In the genomic region with DNA sequence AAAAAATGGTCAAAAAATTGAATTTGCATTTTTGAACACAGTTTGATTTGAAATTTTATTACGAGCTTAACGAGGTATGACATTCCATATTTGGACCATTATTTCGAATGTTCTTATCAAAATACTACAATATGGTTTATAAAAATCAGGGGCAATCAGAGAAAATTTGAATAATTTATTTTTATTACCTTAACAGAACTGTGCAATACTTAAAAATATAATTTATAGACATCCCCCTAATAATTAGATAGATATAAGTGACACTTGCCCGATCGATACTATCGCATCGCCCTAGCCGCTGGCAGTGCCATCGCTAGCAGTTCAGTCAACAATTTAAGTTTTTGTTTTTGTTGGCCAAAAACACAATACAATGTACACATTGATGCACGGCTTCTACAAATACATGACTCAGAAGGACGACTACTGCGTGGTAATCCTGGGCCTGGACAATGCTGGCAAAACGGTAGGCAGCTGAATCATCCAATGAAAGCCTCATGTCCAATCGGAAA, we compare ENCODE assay signal across 1 fruit fly cellular context.
TF ChIP-seq lines count a peak whose summit lies in the region.

A gene (plus strand): TSS at position 295 of the 509 bp plus-strand sequence.

TF ChIP-seq in whole organism, embryonic, 481 proteins besides CTCF, POLR2A, EP300 and RAD21 (continued from another document and continues in another):
- TF ChIP-seq Myb (GFP tag; optimal IDR thresholded peaks at IDR 0.05; lab: Kevin White, UChicago) = no peak
- no peak for TF ChIP-seq cg (GFP tag; optimal IDR thresholded peaks at IDR 0.05; lab: Kevin White, UChicago)
- no peak for TF ChIP-seq CG8388 (GFP tag; optimal IDR thresholded peaks at IDR 0.05; lab: Kevin White, UChicago)
- no peak for TF ChIP-seq fd102C (GFP tag; optimal IDR thresholded peaks at IDR 0.05; lab: Kevin White, UChicago)
- peak; percentile 18 for TF ChIP-seq Hmx (GFP tag; optimal IDR thresholded peaks at IDR 0.05; lab: Kevin White, UChicago)
- no peak for TF ChIP-seq Drgx (GFP tag; IDR thresholded peaks at IDR 0.05; lab: Robert Waterston, UW)
- no peak for TF ChIP-seq CG31224 (GFP tag; IDR thresholded peaks at IDR 0.05; lab: Robert Waterston, UW)
- no peak for TF ChIP-seq dati (GFP tag; IDR thresholded peaks at IDR 0.05; lab: Robert Waterston, UW)
- TF ChIP-seq Atf3 (GFP tag; optimal IDR thresholded peaks at IDR 0.05; lab: Kevin White, UChicago) = no peak
- TF ChIP-seq pb (GFP tag; optimal IDR thresholded peaks at IDR 0.05; lab: Kevin White, UChicago) = no peak
- no peak for TF ChIP-seq CG12299 (tag; optimal IDR thresholded peaks at IDR 0.05; lab: Kevin White, UChicago)
- TF ChIP-seq Vsx1 (GFP tag; optimal IDR thresholded peaks at IDR 0.05; lab: Kevin White, UChicago) = no peak
- TF ChIP-seq trh (GFP tag; optimal IDR thresholded peaks at IDR 0.05; lab: Kevin White, UChicago) = no peak
- TF ChIP-seq HLH4C (GFP tag; IDR thresholded peaks at IDR 0.05; lab: Robert Waterston, UW; ENCODE audit: partially characterized antibody) = peak; percentile 63; the same call in 2 of the 3 replicates
- TF ChIP-seq B-H2 (GFP tag; optimal IDR thresholded peaks at IDR 0.05; lab: Kevin White, UChicago) = no peak
- peak; percentile 79 for TF ChIP-seq CG13287 (GFP tag; IDR thresholded peaks at IDR 0.05; lab: Robert Waterston, UW; ENCODE audit: partially characterized antibody)
- TF ChIP-seq Scr (GFP tag; IDR thresholded peaks at IDR 0.05; lab: Robert Waterston, UW; ENCODE audit: partially characterized antibody) = peak; percentile 88
- no peak for TF ChIP-seq stwl (tag; optimal IDR thresholded peaks at IDR 0.05; lab: Kevin White, UChicago)
- no peak for TF ChIP-seq CG4282 (GFP tag; optimal IDR thresholded peaks at IDR 0.05; lab: Kevin White, UChicago)
- TF ChIP-seq CG11456 (GFP tag; IDR thresholded peaks at IDR 0.05; lab: Robert Waterston, UW) = 0 out of 3 replicates have a peak, but pooled peaks have one; percentile 35
- peak; percentile 19; the same call in 1 of the 2 replicates for TF ChIP-seq sob (GFP tag; IDR thresholded peaks at IDR 0.05; lab: Robert Waterston, UW)
- TF ChIP-seq Deaf1 (tag; optimal IDR thresholded peaks at IDR 0.05; lab: Kevin White, UChicago) = no peak
- no peak for TF ChIP-seq Sox102F (GFP tag; optimal IDR thresholded peaks at IDR 0.05; lab: Kevin White, UChicago)
- peak; percentile 25 for TF ChIP-seq CG2712 (tag; optimal IDR thresholded peaks at IDR 0.05; lab: Kevin White, UChicago)
- no peak for TF ChIP-seq CG12071 (GFP tag; optimal IDR thresholded peaks at IDR 0.05; lab: Kevin White, UChicago)
- TF ChIP-seq CG13424 (tag; optimal IDR thresholded peaks at IDR 0.05; lab: Kevin White, UChicago) = peak; percentile 32
- TF ChIP-seq B-H1 (GFP tag; IDR thresholded peaks at IDR 0.05; lab: Robert Waterston, UW) = no peak; the same call in 2 of the 3 replicates
- no peak for TF ChIP-seq CG7987 (GFP tag; optimal IDR thresholded peaks at IDR 0.05; lab: Kevin White, UChicago)
- no peak for TF ChIP-seq CG18764 (GFP tag; optimal IDR thresholded peaks at IDR 0.05; lab: Kevin White, UChicago)
- no peak for TF ChIP-seq CG10462 (GFP tag; optimal IDR thresholded peaks at IDR 0.05; lab: Kevin White, UChicago)
- peak; percentile 55; the same call in 1 of the 2 replicates for TF ChIP-seq ato (GFP tag; IDR thresholded peaks at IDR 0.05; lab: Robert Waterston, UW; ENCODE audit: partially characterized antibody)
- TF ChIP-seq E2f1 (GFP tag; IDR thresholded peaks at IDR 0.05; lab: Robert Waterston, UW) = no peak
- TF ChIP-seq jing (GFP tag; optimal IDR thresholded peaks at IDR 0.05; lab: Kevin White, UChicago) = no peak
- TF ChIP-seq row (GFP tag; IDR thresholded peaks at IDR 0.05; lab: Robert Waterston, UW) = peak; percentile 75
- TF ChIP-seq CG8290 (GFP tag; optimal IDR thresholded peaks at IDR 0.05; lab: Kevin White, UChicago) = peak; percentile 66
- TF ChIP-seq CG8290 (tag; optimal IDR thresholded peaks at IDR 0.05; lab: Kevin White, UChicago) = peak in 1 of 2 experiments; percentile 39
- TF ChIP-seq CG8281 (tag; optimal IDR thresholded peaks at IDR 0.05; lab: Kevin White, UChicago) = no peak
- TF ChIP-seq Sox100B (GFP tag; optimal IDR thresholded peaks at IDR 0.05; lab: Kevin White, UChicago) = no peak
- no peak for TF ChIP-seq ham (GFP tag; IDR thresholded peaks at IDR 0.05; lab: Robert Waterston, UW)
- no peak for TF ChIP-seq Nf-YA (GFP tag; IDR thresholded peaks at IDR 0.05; lab: Robert Waterston, UW)
- no peak; the same call in 1 of the 2 replicates for TF ChIP-seq CG11247 (GFP tag; IDR thresholded peaks at IDR 0.05; lab: Robert Waterston, UW)
- TF ChIP-seq CG34376 (GFP tag; optimal IDR thresholded peaks at IDR 0.05; lab: Kevin White, UChicago) = peak; percentile 10
- no peak for TF ChIP-seq zfh1 (GFP tag; IDR thresholded peaks at IDR 0.05; lab: Robert Waterston, UW)
- TF ChIP-seq CG33557 (GFP tag; optimal IDR thresholded peaks at IDR 0.05; lab: Kevin White, UChicago) = no peak
- TF ChIP-seq Hey (tag; optimal IDR thresholded peaks at IDR 0.05; lab: Kevin White, UChicago) = no peak
- TF ChIP-seq p53 (GFP tag; optimal IDR thresholded peaks at IDR 0.05; lab: Kevin White, UChicago) = no peak
- TF ChIP-seq sug (tag; optimal IDR thresholded peaks at IDR 0.05; lab: Kevin White, UChicago) = peak; percentile 24
- no peak for TF ChIP-seq CG18599 (GFP tag; optimal IDR thresholded peaks at IDR 0.05; lab: Kevin White, UChicago)
- no peak for TF ChIP-seq Awh (GFP tag; IDR thresholded peaks at IDR 0.05; lab: Robert Waterston, UW)
- TF ChIP-seq CG14050 (GFP tag; IDR thresholded peaks at IDR 0.05; lab: Robert Waterston, UW) = no peak
- no peak for TF ChIP-seq nom (GFP tag; optimal IDR thresholded peaks at IDR 0.05; lab: Kevin White, UChicago)
- no peak for TF ChIP-seq CG3847 (GFP tag; IDR thresholded peaks at IDR 0.05; lab: Robert Waterston, UW)
- TF ChIP-seq CrebB (tag; optimal IDR thresholded peaks at IDR 0.05; lab: Kevin White, UChicago) = no peak
- peak; percentile 71 for TF ChIP-seq MESR4 (GFP tag; optimal IDR thresholded peaks at IDR 0.05; lab: Kevin White, UChicago)
- TF ChIP-seq Ssrp (tag; optimal IDR thresholded peaks at IDR 0.05; lab: Kevin White, UChicago) = no peak
- no peak for TF ChIP-seq CG11723 (GFP tag; optimal IDR thresholded peaks at IDR 0.05; lab: Kevin White, UChicago)
- no peak for TF ChIP-seq Dfd (GFP tag; optimal IDR thresholded peaks at IDR 0.05; lab: Kevin White, UChicago)
- peak; percentile 51 for TF ChIP-seq Abd-B (GFP tag; optimal IDR thresholded peaks at IDR 0.05; lab: Kevin White, UChicago)
- TF ChIP-seq Hr3 (GFP tag; optimal IDR thresholded peaks at IDR 0.05; lab: Kevin White, UChicago) = peak; percentile 32
- TF ChIP-seq CG15696 (tag; optimal IDR thresholded peaks at IDR 0.05; lab: Kevin White, UChicago) = no peak
- peak; percentile 4 for TF ChIP-seq CG7786 (GFP tag; optimal IDR thresholded peaks at IDR 0.05; lab: Kevin White, UChicago)
- no peak for TF ChIP-seq sisA (GFP tag; IDR thresholded peaks at IDR 0.05; lab: Robert Waterston, UW)
- no peak for TF ChIP-seq Atf-2 (GFP tag; optimal IDR thresholded peaks at IDR 0.05; lab: Kevin White, UChicago)
- no peak for TF ChIP-seq abd-A (tag; optimal IDR thresholded peaks at IDR 0.05; lab: Kevin White, UChicago)
- TF ChIP-seq inv (GFP tag; IDR thresholded peaks at IDR 0.05; lab: Robert Waterston, UW; ENCODE audit: partially characterized antibody) = peak; percentile 75
- no peak for TF ChIP-seq Lhr (GFP tag; optimal IDR thresholded peaks at IDR 0.05; lab: Kevin White, UChicago)
- peak; percentile 31 for TF ChIP-seq CG15514 (GFP tag; optimal IDR thresholded peaks at IDR 0.05; lab: Kevin White, UChicago)
- no peak for TF ChIP-seq CG8089 (GFP tag; optimal IDR thresholded peaks at IDR 0.05; lab: Kevin White, UChicago)
- TF ChIP-seq Sin3A (optimal IDR thresholded peaks at IDR 0.05; lab: Kevin White, UChicago) = no peak
- TF ChIP-seq Hmr (GFP tag; optimal IDR thresholded peaks at IDR 0.05; lab: Kevin White, UChicago) = no peak
- TF ChIP-seq sqz (GFP tag; optimal IDR thresholded peaks at IDR 0.05; lab: Kevin White, UChicago) = no peak
- TF ChIP-seq bigmax (GFP tag; optimal IDR thresholded peaks at IDR 0.05; lab: Kevin White, UChicago) = no peak
- no peak for TF ChIP-seq Optix (GFP tag; IDR thresholded peaks at IDR 0.05; lab: Robert Waterston, UW)
- TF ChIP-seq shn (GFP tag; optimal IDR thresholded peaks at IDR 0.05; lab: Kevin White, UChicago) = no peak
- no peak for TF ChIP-seq tin (GFP tag; optimal IDR thresholded peaks at IDR 0.05; lab: Kevin White, UChicago)
- peak; percentile 18 for TF ChIP-seq HmgZ (tag; optimal IDR thresholded peaks at IDR 0.05; lab: Kevin White, UChicago)
- no peak for TF ChIP-seq bcd (GFP tag; optimal IDR thresholded peaks at IDR 0.05; lab: Kevin White, UChicago)
- TF ChIP-seq CG1792 (GFP tag; optimal IDR thresholded peaks at IDR 0.05; lab: Kevin White, UChicago) = no peak
- TF ChIP-seq ranshi (GFP tag; IDR thresholded peaks at IDR 0.05; lab: Robert Waterston, UW) = no peak
- no peak for TF ChIP-seq slp2 (GFP tag; optimal IDR thresholded peaks at IDR 0.05; lab: Kevin White, UChicago)
- peak; percentile 47; the same call in 1 of the 2 replicates for TF ChIP-seq CG32532 (GFP tag; IDR thresholded peaks at IDR 0.05; lab: Robert Waterston, UW)
- peak; percentile 13 for TF ChIP-seq az2 (GFP tag; optimal IDR thresholded peaks at IDR 0.05; lab: Kevin White, UChicago)
- no peak for TF ChIP-seq CG5180 (GFP tag; optimal IDR thresholded peaks at IDR 0.05; lab: Kevin White, UChicago)
- TF ChIP-seq crp (GFP tag; optimal IDR thresholded peaks at IDR 0.05; lab: Kevin White, UChicago) = no peak
- no peak for TF ChIP-seq zf30C (GFP tag; optimal IDR thresholded peaks at IDR 0.05; lab: Kevin White, UChicago)
- no peak for TF ChIP-seq CG18619 (GFP tag; optimal IDR thresholded peaks at IDR 0.05; lab: Kevin White, UChicago)
- TF ChIP-seq mld (GFP tag; IDR thresholded peaks at IDR 0.05; lab: Robert Waterston, UW; ENCODE audit: partially characterized antibody) = 0 out of 3 replicates have a peak, but pooled peaks have one; percentile 50
- TF ChIP-seq ERR (GFP tag; optimal IDR thresholded peaks at IDR 0.05; lab: Kevin White, UChicago) = no peak
- TF ChIP-seq HLH3B (GFP tag; IDR thresholded peaks at IDR 0.05; lab: Robert Waterston, UW) = no peak
- TF ChIP-seq Pdp1 (GFP tag; optimal IDR thresholded peaks at IDR 0.05; lab: Kevin White, UChicago) = peak; percentile 15 to 26
- TF ChIP-seq CG34224 (GFP tag; IDR thresholded peaks at IDR 0.05; lab: Robert Waterston, UW; ENCODE audit: partially characterized antibody) = peak; percentile 79
- TF ChIP-seq NK7.1 (GFP tag; optimal IDR thresholded peaks at IDR 0.05; lab: Kevin White, UChicago) = no peak
- no peak for TF ChIP-seq maf-S (GFP tag; optimal IDR thresholded peaks at IDR 0.05; lab: Kevin White, UChicago)
- TF ChIP-seq CG10274 (GFP tag; optimal IDR thresholded peaks at IDR 0.05; lab: Kevin White, UChicago) = no peak
- TF ChIP-seq nerfin-2 (GFP tag; IDR thresholded peaks at IDR 0.05; lab: Robert Waterston, UW; ENCODE audit: partially characterized antibody) = peak; percentile 45; the same call in 1 of the 2 replicates
- peak; percentile 15 for TF ChIP-seq CG1602 (GFP tag; optimal IDR thresholded peaks at IDR 0.05; lab: Kevin White, UChicago)
- TF ChIP-seq Dad (GFP tag; optimal IDR thresholded peaks at IDR 0.05; lab: Kevin White, UChicago) = no peak
- TF ChIP-seq wdn (GFP tag; IDR thresholded peaks at IDR 0.05; lab: Robert Waterston, UW) = no peak
- no peak for TF ChIP-seq tap (tag; optimal IDR thresholded peaks at IDR 0.05; lab: Kevin White, UChicago)
- no peak for TF ChIP-seq Hsf (GFP tag; optimal IDR thresholded peaks at IDR 0.05; lab: Kevin White, UChicago)
- peak; percentile 55 for TF ChIP-seq CG12104 (GFP tag; optimal IDR thresholded peaks at IDR 0.05; lab: Kevin White, UChicago)
- no peak for TF ChIP-seq HLH54F (GFP tag; optimal IDR thresholded peaks at IDR 0.05; lab: Kevin White, UChicago)
- TF ChIP-seq CG34422 (GFP tag; IDR thresholded peaks at IDR 0.05; lab: Robert Waterston, UW) = 0 out of 3 replicates have a peak, but pooled peaks have one; percentile 11
- no peak for TF ChIP-seq Meics (GFP tag; optimal IDR thresholded peaks at IDR 0.05; lab: Kevin White, UChicago)
- TF ChIP-seq H15 (GFP tag; IDR thresholded peaks at IDR 0.05; lab: Robert Waterston, UW) = no peak
- no peak for TF ChIP-seq Mrtf (GFP tag; IDR thresholded peaks at IDR 0.05; lab: Robert Waterston, UW)
- TF ChIP-seq repo (GFP tag; optimal IDR thresholded peaks at IDR 0.05; lab: Kevin White, UChicago) = no peak
- TF ChIP-seq dm (GFP tag; optimal IDR thresholded peaks at IDR 0.05; lab: Kevin White, UChicago) = no peak
- no peak for TF ChIP-seq pfk (GFP tag; optimal IDR thresholded peaks at IDR 0.05; lab: Kevin White, UChicago)
- TF ChIP-seq CG9797 (GFP tag; optimal IDR thresholded peaks at IDR 0.05; lab: Kevin White, UChicago) = no peak
- TF ChIP-seq Nf-YC (tag; optimal IDR thresholded peaks at IDR 0.05; lab: Kevin White, UChicago) = no peak
- no peak for TF ChIP-seq lbe (GFP tag; optimal IDR thresholded peaks at IDR 0.05; lab: Kevin White, UChicago)
- no peak for TF ChIP-seq CG12219 (GFP tag; optimal IDR thresholded peaks at IDR 0.05; lab: Kevin White, UChicago)
- no peak for TF ChIP-seq Hr78 (GFP tag; optimal IDR thresholded peaks at IDR 0.05; lab: Kevin White, UChicago)
- no peak for TF ChIP-seq CG17912 (GFP tag; optimal IDR thresholded peaks at IDR 0.05; lab: Kevin White, UChicago)
- TF ChIP-seq sr (GFP tag; IDR thresholded peaks at IDR 0.05; lab: Robert Waterston, UW) = no peak
- TF ChIP-seq CG11085 (GFP tag; IDR thresholded peaks at IDR 0.05; lab: Robert Waterston, UW) = no peak
- no peak for TF ChIP-seq fru (optimal IDR thresholded peaks at IDR 0.05; lab: Kevin White, UChicago)
- no peak for TF ChIP-seq CG3163 (GFP tag; optimal IDR thresholded peaks at IDR 0.05; lab: Kevin White, UChicago)
- TF ChIP-seq Dbx (GFP tag; IDR thresholded peaks at IDR 0.05; lab: Robert Waterston, UW) = 0 out of 3 replicates have a peak, but pooled peaks have one; percentile 5
- TF ChIP-seq CG18011 (GFP tag; optimal IDR thresholded peaks at IDR 0.05; lab: Kevin White, UChicago) = no peak
- TF ChIP-seq CG11398 (GFP tag; optimal IDR thresholded peaks at IDR 0.05; lab: Kevin White, UChicago) = no peak
- no peak for TF ChIP-seq CG8478 (optimal IDR thresholded peaks at IDR 0.05; lab: Kevin White, UChicago)
- no peak for TF ChIP-seq dimm (GFP tag; IDR thresholded peaks at IDR 0.05; lab: Robert Waterston, UW)
- TF ChIP-seq gfzf (GFP tag; optimal IDR thresholded peaks at IDR 0.05; lab: Kevin White, UChicago) = no peak
- TF ChIP-seq yki (optimal IDR thresholded peaks at IDR 0.05; lab: Kevin White, UChicago) = no peak
- TF ChIP-seq prd (optimal IDR thresholded peaks at IDR 0.05; lab: Kevin White, UChicago) = no peak
- peak; percentile 41; the same call in 1 of the 3 replicates for TF ChIP-seq prd (GFP tag; IDR thresholded peaks at IDR 0.05; lab: Robert Waterston, UW)
